Worm (Caenorhabditis elegans) whole organism, late embryonic: ENCODE measurements around the gene srd-38.

ENCODE experiments used
- C38D4.7 ChIP-seq: fragments of 200-800 bp; sonication (Bioruptor generic); optimal IDR thresholded peaks from 2 replicates; lab custom pipeline; 2018; ENCODE audit warnings: mild to moderate bottlenecking, missing genetic modification characterization, moderate library complexity, missing compliant biosample characterization
- F13H6.1 ChIP-seq: sonication (generic microtip); optimal IDR thresholded peaks from 2 replicates; lab custom pipeline; 2016; ENCODE audit warnings: missing genetic modification characterization, missing compliant biosample characterization
- K02D7.2 ChIP-seq: sonication (generic microtip); optimal IDR thresholded peaks from 2 replicates; lab custom pipeline; 2017; ENCODE audit warnings: mild to moderate bottlenecking, missing genetic modification characterization, missing compliant biosample characterization
- T23F11.4 ChIP-seq: fragments of 200-800 bp; sonication (Bioruptor generic); optimal IDR thresholded peaks from 2 replicates; lab custom pipeline; 2018; ENCODE audit warnings: mild to moderate bottlenecking, missing genetic modification characterization, missing compliant biosample characterization
- ahr-1 ChIP-seq: sonication (generic microtip); optimal IDR thresholded peaks from 2 replicates; lab custom pipeline; 2016; ENCODE audit warnings: missing genetic modification characterization, missing compliant biosample characterization
- ama-1 ChIP-seq: fragments of 150-350 bp; optimal IDR thresholded peaks from 2 replicates; lab custom pipeline; 2014
- ceh-18 ChIP-seq: sonication (generic microtip); optimal IDR thresholded peaks from 2 replicates; lab custom pipeline; 2016; ENCODE audit warnings: missing genetic modification characterization, missing compliant biosample characterization
- ceh-19 ChIP-seq: fragments of 200-800 bp; sonication (Bioruptor generic); optimal IDR thresholded peaks from 2 replicates; lab custom pipeline; 2018; ENCODE audit warnings: mild to moderate bottlenecking, missing genetic modification characterization, missing compliant biosample characterization
- ceh-30 ChIP-seq: fragments of 150-350 bp; optimal IDR thresholded peaks from 2 replicates; lab custom pipeline; 2014; ENCODE audit warnings: missing biosample characterization, missing genetic modification characterization
- ceh-45 ChIP-seq: fragments of 200-800 bp; sonication (Bioruptor generic); IDR thresholded peaks from 2 replicates; pipeline ENCODE4 v1.3.6; 2022; ENCODE audit warnings: missing genetic modification reagents, missing genetic modification characterization, missing compliant biosample characterization
- ceh-6 ChIP-seq: fragments of 200-800 bp; sonication (Bioruptor generic); optimal IDR thresholded peaks from 2 replicates; lab custom pipeline; 2018; ENCODE audit warnings: mild to moderate bottlenecking, missing genetic modification characterization, missing compliant biosample characterization
- che-1 ChIP-seq: sonication (generic microtip); optimal IDR thresholded peaks from 2 replicates; lab custom pipeline; 2016; ENCODE audit warnings: mild to moderate bottlenecking, missing genetic modification characterization, missing compliant biosample characterization
- dve-1 ChIP-seq: sonication (generic microtip); optimal IDR thresholded peaks from 2 replicates; lab custom pipeline; 2017; ENCODE audit warnings: antibody characterized with exemption, mild to moderate bottlenecking, missing genetic modification characterization, missing compliant biosample characterization
- elt-4 ChIP-seq: sonication (generic microtip); optimal IDR thresholded peaks from 2 replicates; lab custom pipeline; 2016; ENCODE audit warnings: missing genetic modification characterization, missing compliant biosample characterization
- ets-4 ChIP-seq: sonication (generic microtip); optimal IDR thresholded peaks from 2 replicates; lab custom pipeline; 2016; ENCODE audit warnings: missing genetic modification characterization, missing compliant biosample characterization
- fkh-6 ChIP-seq: sonication (generic microtip); optimal IDR thresholded peaks from 2 replicates; lab custom pipeline; 2016; ENCODE audit warnings: missing genetic modification characterization, missing compliant biosample characterization
- gmeb-2 ChIP-seq: sonication (generic microtip); optimal IDR thresholded peaks from 2 replicates; lab custom pipeline; 2016; ENCODE audit warnings: missing genetic modification characterization, inconsistent platforms, missing compliant biosample characterization
- hlh-15 ChIP-seq: sonication (generic microtip); optimal IDR thresholded peaks from 2 replicates; lab custom pipeline; 2016; ENCODE audit warnings: missing genetic modification characterization, missing compliant biosample characterization
- hlh-30 ChIP-seq: sonication (generic microtip); optimal IDR thresholded peaks from 2 replicates; lab custom pipeline; 2017; ENCODE audit warnings: antibody characterized with exemption, missing genetic modification characterization, missing compliant biosample characterization; ENCODE audit not compliant: insufficient read depth
- hlh-6 ChIP-seq: sonication (generic microtip); optimal IDR thresholded peaks from 2 replicates; lab custom pipeline; 2016; ENCODE audit warnings: missing genotype, missing genetic modification characterization, missing compliant biosample characterization
- hlh-8 ChIP-seq: sonication (generic microtip); optimal IDR thresholded peaks from 2 replicates; lab custom pipeline; 2016; ENCODE audit warnings: missing genotype, missing genetic modification characterization, missing compliant biosample characterization
- lin-11 ChIP-seq: fragments of 200-800 bp; sonication (Bioruptor generic); optimal IDR thresholded peaks from 2 replicates; lab custom pipeline; 2018; ENCODE audit warnings: mild to moderate bottlenecking, missing genetic modification characterization, missing compliant biosample characterization
- mec-3 ChIP-seq: sonication (generic microtip); optimal IDR thresholded peaks from 2 replicates; lab custom pipeline; 2016; ENCODE audit warnings: borderline replicate concordance, missing genetic modification characterization, missing compliant biosample characterization
- nhr-232 ChIP-seq: sonication (generic microtip); optimal IDR thresholded peaks from 2 replicates; lab custom pipeline; 2016; ENCODE audit warnings: missing genetic modification characterization, missing compliant biosample characterization
- pax-1 ChIP-seq: fragments of 150-350 bp; optimal IDR thresholded peaks from 2 replicates; lab custom pipeline; 2014; ENCODE audit warnings: missing biosample characterization, missing genetic modification characterization
- pha-2 ChIP-seq: sonication (generic microtip); optimal IDR thresholded peaks from 2 replicates; lab custom pipeline; 2017; ENCODE audit warnings: mild to moderate bottlenecking, missing genetic modification characterization, missing compliant biosample characterization
- pqm-1 ChIP-seq: sonication (generic microtip); optimal IDR thresholded peaks from 2 replicates; lab custom pipeline; 2016; ENCODE audit warnings: missing genetic modification characterization, missing compliant biosample characterization
- pros-1 ChIP-seq: fragments of 150-350 bp; optimal IDR thresholded peaks from 2 replicates; lab custom pipeline; 2014; ENCODE audit warnings: missing biosample characterization, missing genetic modification reagents, missing genetic modification characterization
- sox-2 ChIP-seq: fragments of 200-800 bp; sonication (Bioruptor generic); IDR thresholded peaks from 2 replicates; pipeline ENCODE4 v1.3.6; 2022; ENCODE audit warnings: missing genetic modification reagents, missing genetic modification characterization, missing compliant biosample characterization
- syd-9 ChIP-seq: sonication (generic microtip); optimal IDR thresholded peaks from 2 replicates; lab custom pipeline; 2016; ENCODE audit warnings: mild to moderate bottlenecking, missing genetic modification characterization, moderate library complexity, missing compliant biosample characterization
- tbx-7 ChIP-seq: sonication (generic microtip); optimal IDR thresholded peaks from 2 replicates; lab custom pipeline; 2016; ENCODE audit warnings: missing genotype, missing genetic modification characterization, missing compliant biosample characterization
- ttx-3 ChIP-seq: sonication (generic microtip); optimal IDR thresholded peaks from 2 replicates; lab custom pipeline; 2016; ENCODE audit warnings: missing genetic modification reagents, missing genetic modification characterization, missing compliant biosample characterization
- unc-86 ChIP-seq: sonication (generic microtip); optimal IDR thresholded peaks from 2 replicates; lab custom pipeline; 2016; ENCODE audit warnings: missing genetic modification characterization, missing compliant biosample characterization
- ztf-16 ChIP-seq: sonication (generic microtip); optimal IDR thresholded peaks from 2 replicates; lab custom pipeline; 2017; ENCODE audit warnings: missing genetic modification characterization, missing compliant biosample characterization

srd-38 gene

DNA sequence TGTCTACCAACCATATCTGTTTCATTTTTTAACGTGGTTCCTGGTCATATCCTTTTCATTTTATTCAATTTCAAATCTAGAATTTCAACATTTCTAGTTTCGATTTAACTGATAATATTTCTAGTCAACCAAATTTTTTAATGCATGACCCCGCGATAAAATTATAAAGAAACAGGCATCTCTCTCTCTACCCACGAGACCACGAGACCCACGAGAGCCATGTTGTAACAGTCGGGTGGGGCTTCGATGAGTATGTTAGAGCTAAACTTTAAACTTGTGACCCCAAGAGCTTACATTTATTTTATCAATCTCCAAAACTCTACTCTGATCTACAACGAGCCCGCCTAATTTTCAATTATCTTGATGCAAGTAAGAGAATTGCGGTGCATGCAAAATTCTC lies 26.7 kb downstream of the srd-38 start:
- TF ChIP-seq pax-1 (tag; lab: Kevin White, UChicago) (no peak), elt-4 (tag; lab: Kevin White, UChicago) (no peak), dve-1 (tag; lab: Kevin White, UChicago) (no peak), ceh-19 (GFP tag; lab: Kevin White, UChicago) (no peak), C38D4.7 (GFP tag; lab: Kevin White, UChicago) (no peak), gmeb-2 (tag; lab: Kevin White, UChicago) (no peak), ceh-18 (tag; lab: Kevin White, UChicago) (no peak), che-1 (tag; lab: Kevin White, UChicago) (no peak), ceh-30 (tag; lab: Kevin White, UChicago) (no peak)

DNA sequence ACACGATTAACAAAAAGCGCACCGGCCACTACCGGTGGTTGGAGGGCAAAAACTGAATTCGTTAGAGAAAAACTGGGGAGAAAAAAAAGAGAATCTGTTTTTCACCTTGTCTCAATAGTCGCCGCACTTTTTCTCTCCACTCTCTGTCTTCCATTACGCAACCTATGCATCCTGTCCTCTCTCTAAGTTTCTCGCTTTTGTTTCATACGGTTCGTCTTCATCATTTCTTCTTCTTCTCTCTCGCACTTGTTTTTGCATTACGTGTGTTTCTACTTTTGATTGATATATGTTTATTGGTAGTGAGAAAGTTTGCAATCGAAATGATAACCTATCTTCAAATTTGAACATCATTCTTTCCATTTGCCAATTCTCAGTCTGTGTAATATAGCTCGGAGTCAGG lies 29.0 kb downstream of the srd-38 start:
- TF ChIP-seq tbx-7 (tag; lab: Kevin White, UChicago) (no peak), ttx-3 (tag; lab: Kevin White, UChicago) (no peak), ama-1 (lab: Kevin White, UChicago) (no peak), ceh-18 (tag; lab: Kevin White, UChicago) (peak; percentile 22)

DNA sequence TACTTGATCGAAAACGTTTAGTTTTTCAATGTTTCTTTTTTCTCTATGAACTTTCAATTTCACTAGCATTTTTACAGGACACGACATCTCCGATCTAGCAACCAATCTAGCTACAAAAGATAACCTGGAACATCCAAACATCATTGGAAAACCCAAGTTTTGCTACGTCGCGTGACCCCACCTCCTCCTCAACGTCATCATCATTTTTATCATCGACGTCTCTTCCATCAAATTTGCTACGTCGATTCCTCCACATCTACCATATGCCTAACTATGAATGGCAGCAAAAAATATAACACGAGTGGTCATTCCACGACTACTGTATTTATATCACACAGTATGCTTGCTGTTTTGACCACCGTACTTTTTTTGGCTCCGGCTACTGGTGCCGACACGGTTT lies 31.3 kb downstream of the srd-38 start, which contains the start of gene F46G10.2:
Gene F46G10.2, plus strand, starts transcription at position 78 of the 400 bp plus-strand sequence.
- TF ChIP-seq ceh-45 (GFP tag; lab: Robert Waterston, UW) = no peak
- no peak for TF ChIP-seq T23F11.4
- no peak for TF ChIP-seq gmeb-2 (tag; lab: Kevin White, UChicago)
- no peak for TF ChIP-seq syd-9 (tag; lab: Kevin White, UChicago)
- no peak for TF ChIP-seq tbx-7 (tag; lab: Kevin White, UChicago)
- no peak for TF ChIP-seq hlh-15
- no peak for TF ChIP-seq hlh-30
- no peak for TF ChIP-seq ceh-19 (GFP tag; lab: Kevin White, UChicago)
- TF ChIP-seq unc-86 (tag; lab: Kevin White, UChicago) = no peak
- no peak for TF ChIP-seq lin-11 (tag; lab: Kevin White, UChicago)
- no peak for TF ChIP-seq F13H6.1 (tag; lab: Kevin White, UChicago)
- no peak for TF ChIP-seq K02D7.2 (tag; lab: Kevin White, UChicago)
- TF ChIP-seq C38D4.7 (GFP tag; lab: Kevin White, UChicago) = no peak

DNA sequence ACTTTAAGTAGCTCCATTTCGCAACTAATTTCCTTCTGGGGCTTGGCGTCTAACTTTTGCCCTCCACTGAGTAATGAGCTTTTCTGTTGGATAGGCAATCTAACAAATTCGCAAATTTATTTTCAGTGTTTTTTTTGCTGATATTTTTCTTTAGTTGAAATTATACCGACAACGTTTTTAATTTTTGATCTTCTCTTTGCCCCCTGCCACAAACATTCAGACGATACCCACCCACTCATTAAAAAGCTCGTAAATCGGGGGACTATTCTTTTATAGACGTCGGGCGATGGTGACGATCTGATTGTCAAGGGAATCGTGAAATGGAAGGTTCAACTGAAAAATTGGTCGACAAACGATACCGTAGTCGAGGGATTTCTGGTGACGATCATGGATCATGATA lies 32.1 kb downstream of the srd-38 start:
- no peak for TF ChIP-seq hlh-6

DNA sequence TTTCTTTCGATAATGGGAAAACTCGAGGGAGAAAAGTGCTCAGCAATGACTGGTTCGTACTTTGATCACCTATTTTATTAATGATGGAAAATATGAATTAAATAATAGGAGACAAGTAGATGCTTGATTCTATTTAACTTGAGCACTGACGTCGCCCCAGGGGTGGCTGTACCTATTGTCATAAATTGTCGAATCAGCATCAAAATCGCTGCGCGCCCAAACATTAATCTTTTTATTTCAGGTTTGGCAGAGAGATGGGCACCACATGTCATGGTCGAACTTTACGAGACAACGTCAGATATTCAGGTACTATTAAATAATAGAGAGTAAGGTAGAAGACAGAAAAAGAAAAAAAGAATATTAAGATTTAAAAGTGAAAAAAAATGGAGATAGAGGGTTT lies 32.7 kb downstream of the srd-38 start:
- TF ChIP-seq hlh-8 (no peak), ceh-6 (no peak), ets-4 (tag; lab: Kevin White, UChicago) (no peak), ahr-1 (tag; lab: Kevin White, UChicago) (no peak), gmeb-2 (tag; lab: Kevin White, UChicago) (no peak), pros-1 (tag; lab: Kevin White, UChicago) (no peak), K02D7.2 (tag; lab: Kevin White, UChicago) (no peak), mec-3 (no peak), pha-2 (tag; lab: Kevin White, UChicago) (no peak), nhr-232 (no peak), C38D4.7 (GFP tag; lab: Kevin White, UChicago) (no peak), sox-2 (GFP tag; lab: Robert Waterston, UW) (no peak), fkh-6 (tag; lab: Kevin White, UChicago) (no peak), ztf-16 (tag; lab: Kevin White, UChicago) (no peak), pqm-1 (tag; lab: Kevin White, UChicago) (no peak)
